Worm (Caenorhabditis elegans) whole organism, L4 larva: ENCODE results near the gene C52B9.19.
A peak's percentile ranks its signal among the peaks of the same experiment; 100 is the strongest.

Experiments used
- F44E2.7 ChIP-seq: fragments of 200-800 bp; sonication (Bioruptor generic); IDR thresholded peaks from 2 replicates; pipeline ENCODE4 v2.1.2; 2022; ENCODE audit warnings: missing genetic modification characterization, missing compliant biosample characterization
- F49E8.2 ChIP-seq: sonication (generic microtip); optimal IDR thresholded peaks from 2 replicates; lab custom pipeline; 2016; ENCODE audit warnings: missing compliant biosample characterization, mild to moderate bottlenecking, missing genetic modification characterization, borderline replicate concordance
- R02D3.7 ChIP-seq: fragments of 150-350 bp; sonication (generic microtip); optimal IDR thresholded peaks from 3 replicates; lab custom pipeline; 2014; ENCODE audit warnings: missing biosample characterization, missing genetic modification characterization
- T20F7.1 ChIP-seq: fragments of 200-800 bp; sonication (Bioruptor generic); optimal IDR thresholded peaks from 2 replicates; lab custom pipeline; 2018; ENCODE audit warnings: mild to moderate bottlenecking, missing genetic modification characterization, missing compliant biosample characterization
- Y75B8A.6 ChIP-seq: fragments of 200-800 bp; sonication (Bioruptor generic); IDR thresholded peaks from 2 replicates; pipeline ENCODE4 v1.3.6; 2022; ENCODE audit warnings: missing genetic modification reagents, missing genetic modification characterization, missing compliant biosample characterization
- ZK337.2 ChIP-seq: fragments of 200-800 bp; sonication (Bioruptor generic); IDR thresholded peaks from 2 replicates; pipeline ENCODE4 v1.3.6; 2022; ENCODE audit warnings: missing genetic modification reagents, missing genetic modification characterization, missing compliant biosample characterization
- aha-1 ChIP-seq: fragments of 150-350 bp; peaks from one replicate; lab custom pipeline; 2014; ENCODE audit warnings: missing biosample characterization, missing genetic modification characterization
- aly-2 ChIP-seq: sonication (generic microtip); optimal IDR thresholded peaks from 2 replicates; lab custom pipeline; 2018; ENCODE audit warnings: missing biosample characterization, missing genetic modification characterization
- arid-1 ChIP-seq: fragments of 200-800 bp; sonication (Bioruptor generic); conservative IDR thresholded peaks from 2 replicates; pipeline ENCODE4 v1.3.6; 2022; ENCODE audit warnings: missing genetic modification reagents, missing genetic modification characterization, missing compliant biosample characterization
- attf-4 ChIP-seq: sonication (generic microtip); optimal IDR thresholded peaks from 3 replicates; lab custom pipeline; 2017; ENCODE audit warnings: missing biosample characterization, missing genetic modification characterization
- ceh-32 ChIP-seq: sonication (generic microtip); optimal IDR thresholded peaks from 2 replicates; lab custom pipeline; 2016; ENCODE audit warnings: mild to moderate bottlenecking, missing genetic modification characterization, missing compliant biosample characterization; ENCODE audit not compliant: poor library complexity
- ceh-44 ChIP-seq: fragments of 200-800 bp; sonication (Bioruptor generic); IDR thresholded peaks from 2 replicates; pipeline ENCODE4 v1.3.6; 2022; ENCODE audit warnings: missing genetic modification reagents, missing genetic modification characterization, missing compliant biosample characterization
- ceh-82 ChIP-seq: sonication (generic microtip); optimal IDR thresholded peaks from 2 replicates; lab custom pipeline; 2017; ENCODE audit warnings: missing biosample characterization, missing genetic modification characterization
- ces-1 ChIP-seq: fragments of 150-350 bp; sonication (generic microtip); optimal IDR thresholded peaks from 4 replicates; lab custom pipeline; 2014; ENCODE audit warnings: missing biosample characterization, missing genetic modification reagents, missing genetic modification characterization
- cey-2 ChIP-seq: sonication (generic microtip); optimal IDR thresholded peaks from 3 replicates; lab custom pipeline; 2017; ENCODE audit warnings: missing genetic modification characterization, mild to moderate bottlenecking, missing compliant biosample characterization, antibody characterized with exemption, borderline replicate concordance; ENCODE audit not compliant: insufficient read depth
- daf-12 ChIP-seq: fragments of 150-350 bp; optimal IDR thresholded peaks from 2 replicates; lab custom pipeline; 2014; ENCODE audit warnings: missing biosample characterization, missing genetic modification reagents, missing genetic modification characterization
- daf-8 ChIP-seq: fragments of 200-800 bp; sonication (Bioruptor generic); IDR thresholded peaks from 2 replicates; pipeline ENCODE4 v1.3.6; 2022; ENCODE audit warnings: missing genetic modification characterization, missing compliant biosample characterization
- dmd-6 ChIP-seq: fragments of 200-800 bp; sonication (Bioruptor generic); IDR thresholded peaks from 2 replicates; pipeline ENCODE4 v1.3.6; 2022; ENCODE audit warnings: missing genetic modification reagents, missing genetic modification characterization, missing compliant biosample characterization
- duxl-1 ChIP-seq: sonication (generic microtip); optimal IDR thresholded peaks from 2 replicates; lab custom pipeline; 2016; ENCODE audit warnings: mild to moderate bottlenecking, missing genetic modification characterization, moderate library complexity, missing compliant biosample characterization; ENCODE audit not compliant: poor library complexity
- egl-27 ChIP-seq: sonication (generic microtip); optimal IDR thresholded peaks from 3 replicates; lab custom pipeline; 2017; ENCODE audit warnings: missing biosample characterization, missing genetic modification reagents, missing genetic modification characterization
- egl-43 ChIP-seq: fragments of 200-800 bp; sonication (Bioruptor generic); IDR thresholded peaks from 2 replicates; pipeline ENCODE4 v1.3.6; 2022; ENCODE audit warnings: missing genetic modification reagents, missing genetic modification characterization, missing compliant biosample characterization
- gei-8 ChIP-seq: fragments of 200-800 bp; sonication (Bioruptor generic); optimal IDR thresholded peaks from 2 replicates; lab custom pipeline; 2018; ENCODE audit warnings: mild to moderate bottlenecking, missing genetic modification characterization, missing compliant biosample characterization
- hif-1 ChIP-seq, 2 experiments: sonication (generic microtip); optimal IDR thresholded peaks; 2 replicates each; lab custom pipeline; 2016 to 2017; ENCODE audit warnings: missing compliant biosample characterization in 2 of 2, missing genetic modification characterization in 2 of 2, missing genetic modification reagents in 2 of 2, missing genotype in 2 of 2, mild to moderate bottlenecking in 1 of 2
- hlh-30 ChIP-seq: sonication (generic microtip); optimal IDR thresholded peaks from 2 replicates; lab custom pipeline; 2017; ENCODE audit warnings: antibody characterized with exemption, mild to moderate bottlenecking, missing genetic modification characterization, missing compliant biosample characterization; ENCODE audit not compliant: insufficient read depth
- hmg-1.1 ChIP-seq: fragments of 200-800 bp; sonication (Bioruptor generic); IDR thresholded peaks from 2 replicates; pipeline ENCODE4 v1.3.6; 2022; ENCODE audit warnings: missing genetic modification reagents, missing genetic modification characterization, missing compliant biosample characterization
- jun-1 ChIP-seq: fragments of 150-350 bp; optimal IDR thresholded peaks from 2 replicates; lab custom pipeline; 2014; ENCODE audit warnings: missing biosample characterization, missing genetic modification reagents, missing genetic modification characterization
- lin-13 ChIP-seq: fragments of 150-350 bp; optimal IDR thresholded peaks from 2 replicates; lab custom pipeline; 2014; ENCODE audit warnings: missing biosample characterization, missing genetic modification reagents, missing genetic modification characterization
- mdt-29 ChIP-seq: fragments of 200-800 bp; sonication (Bioruptor generic); IDR thresholded peaks from 2 replicates; pipeline ENCODE4 v1.3.6; 2022; ENCODE audit warnings: missing genetic modification reagents, missing genetic modification characterization, missing compliant biosample characterization
- mes-2 ChIP-seq: sonication (generic microtip); optimal IDR thresholded peaks from 2 replicates; lab custom pipeline; 2016; ENCODE audit warnings: missing genotype, mild to moderate bottlenecking, missing genetic modification characterization, missing compliant biosample characterization; ENCODE audit not compliant: poor library complexity, severe bottlenecking
- nhr-11 ChIP-seq: fragments of 150-350 bp; optimal IDR thresholded peaks from 2 replicates; lab custom pipeline; 2014; ENCODE audit warnings: missing biosample characterization, missing genetic modification characterization
- nhr-111 ChIP-seq: fragments of 200-800 bp; sonication (Bioruptor generic); optimal IDR thresholded peaks from 2 replicates; lab custom pipeline; 2018; ENCODE audit warnings: mild to moderate bottlenecking, missing genetic modification characterization, missing compliant biosample characterization
- nhr-25 ChIP-seq: sonication (generic microtip); optimal IDR thresholded peaks from 2 replicates; lab custom pipeline; 2017; ENCODE audit warnings: missing genetic modification characterization, mild to moderate bottlenecking, missing compliant biosample characterization, antibody characterized with exemption, moderate library complexity, borderline replicate concordance; ENCODE audit not compliant: insufficient read depth
- nhr-28 ChIP-seq: fragments of 150-350 bp; optimal IDR thresholded peaks from 2 replicates; lab custom pipeline; 2014; ENCODE audit warnings: missing biosample characterization, missing genetic modification characterization
- nhr-41 ChIP-seq: fragments of 200-800 bp; sonication (Bioruptor generic); IDR thresholded peaks from 2 replicates; pipeline ENCODE4 v1.3.6; 2022; ENCODE audit warnings: missing genetic modification reagents, missing genetic modification characterization, missing compliant biosample characterization
- nhr-77 ChIP-seq: fragments of 150-350 bp; optimal IDR thresholded peaks from 2 replicates; lab custom pipeline; 2014; ENCODE audit warnings: missing biosample characterization, missing genetic modification characterization
- php-3 ChIP-seq: fragments of 200-800 bp; sonication (Bioruptor generic); IDR thresholded peaks from 2 replicates; pipeline ENCODE4 v1.3.6; 2022; ENCODE audit warnings: missing genetic modification reagents, missing genetic modification characterization, missing compliant biosample characterization
- pqm-1 ChIP-seq: sonication (generic microtip); optimal IDR thresholded peaks from 2 replicates; lab custom pipeline; 2017; ENCODE audit warnings: missing biosample characterization, missing genetic modification characterization
- saeg-2 ChIP-seq: fragments of 200-800 bp; sonication (Bioruptor generic); IDR thresholded peaks from 2 replicates; pipeline ENCODE4 v1.3.6; 2022; ENCODE audit warnings: missing genetic modification reagents, missing genetic modification characterization, missing compliant biosample characterization
- sdz-12 ChIP-seq: fragments of 200-800 bp; sonication (Bioruptor generic); optimal IDR thresholded peaks from 2 replicates; lab custom pipeline; 2018; ENCODE audit warnings: mild to moderate bottlenecking, missing genetic modification characterization, missing compliant biosample characterization
- snpc-1.2 ChIP-seq: fragments of 200-800 bp; sonication (Bioruptor generic); IDR thresholded peaks from 2 replicates; pipeline ENCODE4 v1.3.6; 2022; ENCODE audit warnings: missing genetic modification reagents, missing genetic modification characterization, missing compliant biosample characterization
- snpc-4 ChIP-seq: fragments of 150-350 bp; optimal IDR thresholded peaks from 2 replicates; lab custom pipeline; 2014; ENCODE audit warnings: missing biosample characterization, missing genetic modification characterization
- tra-1 ChIP-seq: fragments of 200-800 bp; sonication (Bioruptor generic); IDR thresholded peaks from 2 replicates; pipeline ENCODE4 v1.3.6; 2022; ENCODE audit warnings: missing genetic modification reagents, missing genetic modification characterization, missing compliant biosample characterization
- unc-62 ChIP-seq, 3 experiments: fragments of 150-350 bp in 1 of 3; sonication (generic microtip); optimal IDR thresholded peaks in 2 of 3; peaks in 1 of 3; 1 replicate in 1 of 3; 2 replicates in 2 of 3; lab custom pipeline; 2014 to 2017; ENCODE audit warnings: missing biosample characterization in 3 of 3, missing genetic modification characterization in 3 of 3, missing genetic modification reagents in 3 of 3, missing genotype in 1 of 3
- zip-11 ChIP-seq: fragments of 200-800 bp; sonication (Bioruptor generic); IDR thresholded peaks from 2 replicates; pipeline ENCODE4 v1.3.6; 2022; ENCODE audit warnings: missing genetic modification characterization, missing compliant biosample characterization
- zip-2 ChIP-seq: fragments of 150-350 bp; optimal IDR thresholded peaks from 2 replicates; lab custom pipeline; 2014; ENCODE audit warnings: missing biosample characterization, missing genetic modification characterization
- ztf-11 ChIP-seq: fragments of 150-350 bp; optimal IDR thresholded peaks from 2 replicates; lab custom pipeline; 2014; ENCODE audit warnings: missing biosample characterization, missing genetic modification characterization

C52B9.19 gene

DNA sequence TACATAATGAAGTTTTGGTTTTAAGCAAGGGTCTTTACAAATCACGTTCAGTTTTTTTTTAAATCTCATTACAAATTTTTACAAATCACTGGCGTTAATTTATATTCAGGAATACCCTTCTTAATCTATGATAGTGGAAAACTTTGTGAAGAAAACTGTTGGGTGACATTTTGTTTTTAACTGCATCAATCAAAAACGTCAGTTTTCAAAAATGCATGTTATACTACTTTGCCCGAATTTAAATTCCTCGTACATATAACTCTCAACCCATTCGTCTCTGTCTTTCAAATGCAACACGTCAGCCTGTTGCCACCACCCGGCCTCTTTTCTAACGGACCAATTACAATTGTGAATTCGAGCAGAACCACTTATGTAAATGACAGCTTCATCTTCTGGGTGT is 33.4 kb upstream of the C52B9.19 start, which contains the start of gene hlh-13:
Gene hlh-13 (plus strand): TSS at position 301 of the 400 bp plus-strand sequence.
- TF ChIP-seq unc-62 (GFP tag; optimal IDR thresholded peaks at IDR 0.05 in 1 of 2; lab: Kevin White, UChicago) = peak in 1 of 2 experiments; percentile 68
- no peak for TF ChIP-seq unc-62 (tag; optimal IDR thresholded peaks at IDR 0.05; lab: Kevin White, UChicago)
- no peak for TF ChIP-seq sdz-12 (GFP tag; lab: Kevin White, UChicago)
- TF ChIP-seq nhr-28 = no peak

DNA sequence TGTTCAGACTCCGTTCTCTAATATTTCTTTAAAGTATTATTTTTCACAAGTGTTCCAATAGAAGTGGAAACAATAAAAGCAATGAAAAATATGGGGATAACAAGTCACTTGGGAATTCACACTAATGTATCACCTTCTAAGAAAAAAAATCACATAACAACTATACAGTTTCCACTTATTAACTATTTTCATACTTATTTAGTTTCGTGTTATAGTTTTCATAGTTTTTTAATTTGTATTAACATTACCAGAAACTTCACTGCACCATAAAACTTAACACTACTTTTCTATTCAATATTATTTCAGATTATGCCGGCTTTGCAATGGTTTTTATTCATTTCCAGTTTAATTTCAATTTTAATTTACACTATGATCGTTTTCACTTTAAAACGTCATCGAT is 30.3 kb upstream of the C52B9.19 start, which contains the start of gene srv-5:
Gene srv-5 (plus strand): TSS at position 301 of the 400 bp plus-strand sequence.
- TF ChIP-seq pqm-1 (no peak), hlh-30 (tag; lab: Kevin White, UChicago) (no peak), lin-13 (GFP tag; lab: Kevin White, UChicago) (no peak), php-3 (GFP tag; lab: Robert Waterston, UW) (no peak), nhr-28 (no peak), tra-1 (GFP tag; lab: Robert Waterston, UW) (no peak), nhr-41 (GFP tag; lab: Robert Waterston, UW) (no peak), daf-8 (GFP tag; lab: Robert Waterston, UW) (no peak), ztf-11 (no peak), F44E2.7 (GFP tag; lab: Robert Waterston, UW) (no peak), duxl-1 (no peak)

DNA sequence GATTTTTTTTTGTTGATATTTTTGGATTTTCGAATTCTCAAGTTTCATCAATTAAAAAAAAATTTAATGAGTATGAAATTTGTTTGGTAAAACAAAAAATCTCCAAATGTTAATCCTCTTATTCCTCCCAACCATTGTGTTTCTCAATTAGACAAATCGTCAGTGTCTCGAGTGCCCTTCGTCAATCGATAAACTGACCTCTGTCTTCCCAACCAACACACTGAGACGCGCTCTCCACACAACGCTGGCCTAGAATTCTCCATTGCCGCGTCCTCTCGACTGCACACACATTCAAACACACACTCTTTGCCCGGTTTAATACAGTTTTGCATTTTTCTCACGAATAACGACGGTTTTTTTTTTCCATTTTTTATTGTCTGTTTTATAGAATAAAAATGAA is 27.6 kb upstream of the C52B9.19 start, which contains the start of gene taf-11.1:
Gene taf-11.1 (plus strand): TSS at position 389 of the 400 bp plus-strand sequence.
- TF ChIP-seq gei-8 (GFP tag; lab: Kevin White, UChicago) (no peak), Y75B8A.6 (GFP tag; lab: Robert Waterston, UW) (no peak), egl-27 (no peak), snpc-4 (tag; lab: Kevin White, UChicago) (no peak), mes-2 (peak; percentile 79), unc-62 (GFP tag; optimal IDR thresholded peaks at IDR 0.05 in 1 of 2; lab: Kevin White, UChicago) (no peak), unc-62 (tag; optimal IDR thresholded peaks at IDR 0.05; lab: Kevin White, UChicago) (no peak), arid-1 (GFP tag; lab: Robert Waterston, UW) (no peak), daf-12 (no peak), ceh-82 (tag; lab: Kevin White, UChicago) (no peak), nhr-111 (GFP tag; lab: Kevin White, UChicago) (no peak), php-3 (GFP tag; lab: Robert Waterston, UW) (no peak), ceh-32 (tag; lab: Kevin White, UChicago) (no peak), lin-13 (GFP tag; lab: Kevin White, UChicago) (no peak), zip-2 (no peak), R02D3.7 (no peak), saeg-2 (GFP tag; lab: Robert Waterston, UW) (no peak), jun-1 (tag; lab: Kevin White, UChicago) (no peak), attf-4 (no peak), ces-1 (GFP tag; lab: Kevin White, UChicago) (no peak), hif-1 (tag; optimal IDR thresholded peaks at IDR 0.05; lab: Kevin White, UChicago) (peak in 1 of 2 experiments; percentile 22), nhr-77 (tag; lab: Kevin White, UChicago) (no peak), hmg-1.1 (GFP tag; lab: Robert Waterston, UW) (peak; percentile 47; the same call in 1 of the 2 replicates), cey-2 (tag; lab: Kevin White, UChicago) (no peak), ZK337.2 (GFP tag; lab: Robert Waterston, UW) (no peak), daf-8 (GFP tag; lab: Robert Waterston, UW) (no peak), aha-1 (tag; lab: Kevin White, UChicago) (no peak), dmd-6 (GFP tag; lab: Robert Waterston, UW) (no peak), mdt-29 (no peak), T20F7.1 (GFP tag; lab: Kevin White, UChicago) (no peak), zip-11 (no peak), nhr-25 (tag; lab: Kevin White, UChicago) (no peak), nhr-41 (GFP tag; lab: Robert Waterston, UW) (no peak), ceh-44 (no peak), nhr-11 (tag; lab: Kevin White, UChicago) (no peak), F49E8.2 (tag; lab: Kevin White, UChicago) (no peak), tra-1 (GFP tag; lab: Robert Waterston, UW) (no peak), egl-43 (GFP tag; lab: Robert Waterston, UW) (no peak), snpc-1.2 (GFP tag; lab: Robert Waterston, UW) (no peak), aly-2 (tag; lab: Kevin White, UChicago) (no peak)
